Fruit fly (Drosophila melanogaster) whole organism, adult: Measurements from ENCODE around the gene Utx.

ENCODE experiments used
- CG12768 ChIP-seq: fragments of 200-800 bp; sonication (Bioruptor generic); optimal IDR thresholded peaks from 2 replicates; lab custom pipeline; 2017; ENCODE audit warnings: missing biosample characterization, missing genetic modification characterization, mild to moderate bottlenecking, moderate library complexity, missing genetic modification reagents
- cic ChIP-seq: fragments of 200-800 bp; sonication (Bioruptor generic); optimal IDR thresholded peaks from 2 replicates; lab custom pipeline; 2017; ENCODE audit warnings: missing biosample characterization, mild to moderate bottlenecking, missing genetic modification characterization, moderate library complexity
- cnc ChIP-seq, 2 experiments: fragments of >200 bp; optimal IDR thresholded peaks; 2 replicates each; lab custom pipeline; 2017
- pad ChIP-seq: fragments of 200-800 bp; sonication (Bioruptor generic); optimal IDR thresholded peaks from 3 replicates; lab custom pipeline; 2017; ENCODE audit warnings: missing biosample characterization, missing genetic modification characterization, mild to moderate bottlenecking, moderate library complexity, missing genetic modification reagents

DNA sequence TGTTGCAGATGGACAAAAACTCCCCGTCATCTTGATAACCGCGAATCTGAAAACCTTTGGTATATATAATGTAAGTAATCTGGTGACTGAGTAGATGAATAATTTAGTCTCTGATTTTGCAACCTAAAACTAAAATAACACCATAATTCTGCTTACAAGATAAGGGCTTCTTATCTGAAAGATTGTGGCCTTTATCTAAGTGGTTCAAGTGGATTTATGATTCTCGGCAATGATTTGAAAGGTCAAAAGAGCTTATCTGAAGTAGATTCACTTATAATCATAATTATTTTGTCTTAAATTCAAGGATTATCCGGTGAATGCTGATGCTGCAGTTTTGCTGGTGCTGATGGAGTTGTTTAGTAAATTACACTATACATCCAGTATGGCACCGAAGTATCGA, 37.3 kb upstream of the Utx start:
- TF ChIP-seq pad (GFP tag; lab: Kevin White, UChicago) (no peak), cic (GFP tag; lab: Kevin White, UChicago) (no peak), cnc (optimal IDR thresholded peaks at IDR 0.05; lab: Kevin White, UChicago) (no peak), CG12768 (no peak)
